Worm (Caenorhabditis elegans) whole organism, young adult: ENCODE data around the gene C23H5.11.

Experiments
- F33H1.4 ChIP-seq: fragments of 200-800 bp; sonication (Bioruptor generic); IDR thresholded peaks from 2 replicates; pipeline ENCODE4 v1.3.6; 2022; ENCODE audit warnings: missing genetic modification reagents, missing genetic modification characterization, missing compliant biosample characterization
- ama-1 ChIP-seq, 3 experiments: fragments of 150-350 bp in 1 of 3; sonication (generic microtip) in 2 of 3; optimal IDR thresholded peaks; 2 replicates each; lab custom pipeline; 2014 to 2018; ENCODE audit warnings: missing biosample characterization in 2 of 3, missing genetic modification characterization in 2 of 3, missing genetic modification reagents in 2 of 3
- aptf-3 ChIP-seq: fragments of 200-800 bp; sonication (Bioruptor generic); IDR thresholded peaks from 2 replicates; pipeline ENCODE4 v1.3.6; 2022; ENCODE audit warnings: missing genetic modification characterization, missing compliant biosample characterization
- cebp-1 ChIP-seq, 2 experiments: fragments of 200-800 bp in 1 of 2; sonication (Bioruptor generic) in 1 of 2; sonication (generic microtip) in 1 of 2; IDR thresholded peaks in 1 of 2; optimal IDR thresholded peaks in 1 of 2; 2 replicates each; pipeline versions ENCODE4 v1.3.6 to Lab custom; 2017 to 2022; ENCODE audit warnings: missing compliant biosample characterization in 2 of 2, missing genetic modification characterization in 2 of 2, mild to moderate bottlenecking in 1 of 2, missing genetic modification reagents in 1 of 2, moderate library complexity in 1 of 2
- pha-4 ChIP-seq: fragments of 150-350 bp; sonication (generic microtip); optimal IDR thresholded peaks from 2 replicates; lab custom pipeline; 2014; ENCODE audit warnings: missing biosample characterization, missing genetic modification reagents, missing genetic modification characterization
- snpc-4 ChIP-seq, 5 experiments: fragments of 150-350 bp in 1 of 5; sonication (generic microtip) in 4 of 5; optimal IDR thresholded peaks; 2 replicates each; lab custom pipeline; 2014 to 2018; ENCODE audit warnings: missing genetic modification characterization in 5 of 5, missing biosample characterization in 3 of 5, antibody characterized with exemption in 2 of 5, mild to moderate bottlenecking in 2 of 5, missing compliant biosample characterization in 2 of 5, missing genotype in 2 of 5, moderate library complexity in 2 of 5, missing genetic modification reagents in 1 of 5
- ztf-25 ChIP-seq: fragments of 200-800 bp; sonication (Bioruptor generic); IDR thresholded peaks from 2 replicates; pipeline ENCODE4 v1.3.6; 2022; ENCODE audit warnings: missing genetic modification reagents, missing genetic modification characterization, missing compliant biosample characterization

- TF ChIP-seq ama-1 (optimal IDR thresholded peaks at IDR 0.05; lab: Kevin White, UChicago), result no peak
- no peak for TF ChIP-seq ama-1 (GFP tag; optimal IDR thresholded peaks at IDR 0.05; lab: Kevin White, UChicago)
- TF ChIP-seq pha-4 (tag; lab: Kevin White, UChicago), result no peak
- no peak for TF ChIP-seq aptf-3
- TF ChIP-seq F33H1.4 (GFP tag; lab: Robert Waterston, UW), result no peak
- no peak for TF ChIP-seq snpc-4 (GFP tag; optimal IDR thresholded peaks at IDR 0.05; lab: Kevin White, UChicago)
- no peak for TF ChIP-seq snpc-4 (tag; optimal IDR thresholded peaks at IDR 0.05; lab: Kevin White, UChicago)
- no peak for TF ChIP-seq ztf-25 (GFP tag; lab: Robert Waterston, UW)
- TF ChIP-seq cebp-1 (GFP tag; IDR thresholded peaks at IDR 0.05; lab: Robert Waterston, UW), result no peak
- TF ChIP-seq cebp-1 (tag; optimal IDR thresholded peaks at IDR 0.05; lab: Kevin White, UChicago), result no peak
Measured at ce11 chrIV:2057462-2057861, 42.2 kb downstream of the C23H5.11 start.
